Worm (Caenorhabditis elegans) whole organism, L2 larva: Measurements from ENCODE around the gene srv-28.

Experiments
- C34F6.9 ChIP-seq: fragments of 150-350 bp; optimal IDR thresholded peaks from 2 replicates; lab custom pipeline; 2014; ENCODE audit warnings: missing biosample characterization, missing genetic modification characterization
- F13H6.1 ChIP-seq: sonication (generic microtip); optimal IDR thresholded peaks from 2 replicates; lab custom pipeline; 2016; ENCODE audit warnings: missing genetic modification characterization, missing compliant biosample characterization
- R02D3.7 ChIP-seq: fragments of 150-350 bp; optimal IDR thresholded peaks from 2 replicates; lab custom pipeline; 2014; ENCODE audit warnings: missing biosample characterization, missing genetic modification characterization
- Y55F3AM.14 ChIP-seq: fragments of 200-800 bp; sonication (Bioruptor generic); optimal IDR thresholded peaks from 2 replicates; lab custom pipeline; 2018; ENCODE audit warnings: mild to moderate bottlenecking, missing genetic modification characterization, missing compliant biosample characterization
- ZK546.5 ChIP-seq: sonication (generic microtip); optimal IDR thresholded peaks from 2 replicates; lab custom pipeline; 2017; ENCODE audit warnings: missing biosample characterization, missing genetic modification characterization
- alr-1 ChIP-seq: fragments of 150-350 bp; optimal IDR thresholded peaks from 2 replicates; lab custom pipeline; 2014; ENCODE audit warnings: missing biosample characterization, missing genetic modification characterization
- aly-2 ChIP-seq: fragments of 150-350 bp; optimal IDR thresholded peaks from 2 replicates; lab custom pipeline; 2014; ENCODE audit warnings: missing biosample characterization, missing genetic modification characterization
- ama-1 ChIP-seq: fragments of 150-350 bp; optimal IDR thresholded peaks from 2 replicates; lab custom pipeline; 2018; ENCODE audit warnings: inconsistent platforms
- blmp-1 ChIP-seq: sonication (generic microtip); optimal IDR thresholded peaks from 2 replicates; lab custom pipeline; 2017; ENCODE audit warnings: missing genetic modification characterization, mild to moderate bottlenecking, missing compliant biosample characterization, antibody characterized with exemption, moderate library complexity; ENCODE audit not compliant: insufficient read depth
- crh-2 ChIP-seq: sonication (generic microtip); optimal IDR thresholded peaks from 2 replicates; lab custom pipeline; 2017; ENCODE audit warnings: missing biosample characterization, missing genetic modification characterization
- dmd-4 ChIP-seq: sonication (generic microtip); optimal IDR thresholded peaks from 2 replicates; lab custom pipeline; 2017; ENCODE audit warnings: missing biosample characterization, missing genetic modification characterization
- egl-27 ChIP-seq: sonication (generic microtip); optimal IDR thresholded peaks from 3 replicates; lab custom pipeline; 2017; ENCODE audit warnings: missing biosample characterization, missing genetic modification reagents, missing genetic modification characterization
- fos-1 ChIP-seq: fragments of 150-350 bp; optimal IDR thresholded peaks from 2 replicates; lab custom pipeline; 2014; ENCODE audit warnings: missing biosample characterization, missing genetic modification characterization
- gmeb-1 ChIP-seq: fragments of 150-350 bp; optimal IDR thresholded peaks from 2 replicates; lab custom pipeline; 2014; ENCODE audit warnings: missing biosample characterization, missing genetic modification characterization
- lin-11 ChIP-seq: fragments of 150-350 bp; sonication (generic microtip); optimal IDR thresholded peaks from 2 replicates; lab custom pipeline; 2014; ENCODE audit warnings: missing biosample characterization, missing genetic modification characterization, inconsistent platforms, mixed read lengths
- lin-13 ChIP-seq: fragments of 150-350 bp; optimal IDR thresholded peaks from 2 replicates; lab custom pipeline; 2014; ENCODE audit warnings: missing biosample characterization, missing genetic modification reagents, missing genetic modification characterization
- lsy-2 ChIP-seq, 2 experiments: fragments of 150-350 bp in 1 of 2; sonication (generic microtip) in 1 of 2; optimal IDR thresholded peaks; 2 replicates each; lab custom pipeline; 2014 to 2017; ENCODE audit warnings: missing biosample characterization in 2 of 2, missing genetic modification characterization in 2 of 2
- mbf-1 ChIP-seq: sonication (generic microtip); optimal IDR thresholded peaks from 2 replicates; lab custom pipeline; 2017; ENCODE audit warnings: missing biosample characterization, missing genetic modification characterization
- nhr-12 ChIP-seq: fragments of 150-350 bp; optimal IDR thresholded peaks from 2 replicates; lab custom pipeline; 2014; ENCODE audit warnings: missing biosample characterization, missing genetic modification characterization
- nhr-129 ChIP-seq: fragments of 150-350 bp; optimal IDR thresholded peaks from 2 replicates; lab custom pipeline; 2014; ENCODE audit warnings: missing biosample characterization, missing genetic modification characterization
- nhr-21 ChIP-seq: fragments of 150-350 bp; optimal IDR thresholded peaks from 2 replicates; lab custom pipeline; 2014; ENCODE audit warnings: missing biosample characterization, missing genetic modification characterization
- nhr-25 ChIP-seq: fragments of 150-350 bp; sonication (generic microtip); optimal IDR thresholded peaks from 3 replicates; lab custom pipeline; 2014; ENCODE audit warnings: missing biosample characterization, missing genetic modification characterization
- nhr-6 ChIP-seq: fragments of 150-350 bp; optimal IDR thresholded peaks from 2 replicates; lab custom pipeline; 2014; ENCODE audit warnings: missing biosample characterization, missing genetic modification characterization
- nhr-77 ChIP-seq: fragments of 150-350 bp; optimal IDR thresholded peaks from 2 replicates; lab custom pipeline; 2014; ENCODE audit warnings: missing biosample characterization, missing genetic modification characterization
- skn-1 ChIP-seq: sonication (generic microtip); optimal IDR thresholded peaks from 2 replicates; lab custom pipeline; 2017; ENCODE audit warnings: missing biosample characterization, missing genetic modification characterization
- sma-9 ChIP-seq, 2 experiments: fragments of 150-350 bp in 1 of 2; sonication (generic microtip) in 1 of 2; optimal IDR thresholded peaks; 2 replicates each; lab custom pipeline; 2014 to 2016; ENCODE audit warnings: missing genetic modification characterization in 2 of 2, mild to moderate bottlenecking in 1 of 2, missing biosample characterization in 1 of 2, missing compliant biosample characterization in 1 of 2, missing genetic modification reagents in 1 of 2, moderate library complexity in 1 of 2
- unc-39 ChIP-seq: fragments of 150-350 bp; optimal IDR thresholded peaks from 2 replicates; lab custom pipeline; 2014; ENCODE audit warnings: missing biosample characterization, missing genetic modification characterization
- unc-55 ChIP-seq: fragments of 150-350 bp; sonication (generic microtip); optimal IDR thresholded peaks from 3 replicates; lab custom pipeline; 2014; ENCODE audit warnings: missing biosample characterization, missing genetic modification reagents, missing genetic modification characterization
- ztf-1 ChIP-seq: fragments of 200-800 bp; sonication (Bioruptor generic); conservative IDR thresholded peaks from 2 replicates; pipeline ENCODE4 v1.3.6; 2022; ENCODE audit warnings: missing genetic modification characterization, missing compliant biosample characterization
- ztf-11 ChIP-seq: sonication (generic microtip); optimal IDR thresholded peaks from 2 replicates; lab custom pipeline; 2017; ENCODE audit warnings: missing biosample characterization, missing genetic modification characterization

Gene srv-28

DNA sequence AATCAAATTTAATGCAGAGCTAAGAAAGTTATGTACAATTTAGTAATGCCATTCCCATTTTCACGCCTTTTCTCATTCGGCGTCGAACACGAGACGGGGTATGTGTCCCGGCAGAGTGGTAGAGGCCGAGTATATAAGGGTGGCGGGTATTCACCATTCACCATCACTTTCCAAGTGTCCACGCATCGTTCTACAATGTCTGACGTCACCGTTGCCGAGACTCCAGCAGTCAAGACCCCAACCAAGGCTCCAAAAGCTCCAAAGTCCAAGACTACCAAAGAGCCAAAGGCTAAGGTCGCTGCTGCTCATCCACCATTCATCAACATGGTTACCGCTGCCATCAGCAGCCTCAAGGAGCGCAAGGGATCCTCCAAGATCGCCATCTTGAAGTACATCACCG, 30.9 kb upstream of the srv-28 start, which contains the start of gene hil-2:
Gene hil-2 (plus strand): TSS at position 160 of the 400 bp plus-strand sequence.
- TF ChIP-seq unc-55 (peak; percentile 21), skn-1 (tag; lab: Kevin White, UChicago) (no peak)

DNA sequence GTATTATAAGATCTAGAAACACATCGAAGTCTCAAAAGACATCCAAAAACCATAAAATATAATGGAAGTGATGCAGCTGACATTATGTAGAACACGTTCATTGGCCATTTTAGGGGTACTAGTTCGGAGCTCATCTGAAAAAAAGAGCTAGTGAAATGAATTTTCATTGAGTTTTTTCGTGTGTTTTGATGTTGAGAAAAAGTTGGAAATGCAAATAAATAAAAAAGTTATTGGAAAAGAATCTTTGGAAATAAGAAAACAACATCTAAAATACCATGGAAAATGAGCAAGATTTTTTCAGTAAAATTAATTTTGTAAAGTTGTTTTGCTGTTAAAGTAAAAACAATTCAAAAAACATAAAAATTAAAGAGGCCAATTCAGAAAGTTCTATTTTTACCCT, 27.6 kb upstream of the srv-28 start, which contains the start of gene srv-24:
Gene srv-24 (minus strand): TSS at position 101 of the 400 bp plus-strand sequence.
- no peak for TF ChIP-seq ztf-11 (tag; lab: Kevin White, UChicago)
- TF ChIP-seq, all 48 proteins: peak for 0

- TF ChIP-seq lin-13 (GFP tag; lab: Kevin White, UChicago), result no peak
- TF ChIP-seq lin-11, result no peak
- TF ChIP-seq nhr-129 (tag; lab: Kevin White, UChicago), result no peak
- TF ChIP-seq mbf-1 (tag; lab: Kevin White, UChicago), result no peak
- TF ChIP-seq sma-9 (GFP tag; optimal IDR thresholded peaks at IDR 0.05; lab: Kevin White, UChicago), result no peak
- TF ChIP-seq sma-9 (tag; optimal IDR thresholded peaks at IDR 0.05; lab: Kevin White, UChicago), result no peak
- TF ChIP-seq lsy-2 (tag; optimal IDR thresholded peaks at IDR 0.05; lab: Kevin White, UChicago), result no peak
- no peak for TF ChIP-seq gmeb-1 (tag; lab: Kevin White, UChicago)
- no peak for TF ChIP-seq nhr-6
- no peak for TF ChIP-seq egl-27 (tag; lab: Kevin White, UChicago)
- no peak for TF ChIP-seq alr-1 (tag; lab: Kevin White, UChicago)
Measured at ce11 chrIV:6284277-6284676, 21.1 kb upstream of the srv-28 start, which contains the start of gene ops-1. Gene ops-1, minus strand, starts transcription at chrIV:6284377.

DNA sequence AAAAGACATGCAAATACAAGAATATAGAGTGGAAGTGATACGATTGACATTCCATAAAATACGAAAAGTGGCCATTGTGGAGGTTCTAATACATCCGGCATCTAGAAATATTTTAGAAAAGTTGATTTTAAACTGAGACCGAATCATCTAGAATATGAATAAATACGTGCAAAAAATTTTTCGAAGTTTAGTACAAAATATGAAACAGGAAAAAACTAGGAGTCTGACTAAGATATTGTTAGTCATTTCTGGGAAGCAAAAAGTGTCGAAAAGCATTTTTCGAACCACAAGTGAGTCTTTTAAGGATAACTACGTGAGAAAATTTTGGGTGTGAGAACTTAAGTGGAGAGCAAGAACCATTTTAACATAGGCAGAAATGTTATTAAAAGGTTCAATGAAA, 19.0 kb upstream of the srv-28 start, which contains the start of gene srv-32:
Gene srv-32 (minus strand): TSS at position 101 of the 400 bp plus-strand sequence.
- TF ChIP-seq C34F6.9 (tag; lab: Kevin White, UChicago) (no peak), skn-1 (tag; lab: Kevin White, UChicago) (no peak), mbf-1 (tag; lab: Kevin White, UChicago) (no peak), R02D3.7 (tag; lab: Kevin White, UChicago) (no peak), nhr-12 (tag; lab: Kevin White, UChicago) (no peak), F13H6.1 (tag; lab: Kevin White, UChicago) (no peak), ztf-1 (GFP tag; lab: Robert Waterston, UW) (no peak), nhr-77 (no peak)

DNA sequence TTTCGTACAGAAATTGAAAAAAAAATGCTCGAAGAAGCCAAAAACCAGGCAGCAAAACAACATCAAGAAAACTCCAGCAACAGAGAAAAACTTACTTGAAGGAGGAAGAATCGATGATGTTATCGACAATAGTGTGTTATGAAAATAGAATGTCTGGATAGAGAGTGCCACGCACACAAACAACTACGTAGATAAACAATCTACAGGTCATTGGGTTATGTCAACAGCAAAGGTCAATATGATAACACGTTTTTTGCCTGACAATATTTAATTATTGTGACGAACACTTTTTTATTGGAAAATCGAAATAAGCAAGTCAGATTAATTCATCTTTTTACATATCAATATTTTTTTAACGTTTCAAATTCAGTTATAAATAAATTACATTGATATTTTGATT, 16.2 kb upstream of the srv-28 start, which contains the start of gene sams-5:
Gene sams-5 (minus strand): TSS at position 131 of the 400 bp plus-strand sequence.
- TF ChIP-seq gmeb-1 (tag; lab: Kevin White, UChicago) (no peak), unc-39 (tag; lab: Kevin White, UChicago) (no peak), Y55F3AM.14 (no peak), ZK546.5 (tag; lab: Kevin White, UChicago) (no peak), dmd-4 (tag; lab: Kevin White, UChicago) (no peak), nhr-21 (tag; lab: Kevin White, UChicago) (no peak), blmp-1 (tag; lab: Kevin White, UChicago) (no peak)

ce11 chrIV:6275671-6276209, 12.6 kb upstream of the srv-28 start, which contains the start of the genes aat-4 and T13A10.1:
Gene aat-4, minus strand, starts transcription at chrIV:6275721.
Gene T13A10.1, plus strand, starts transcription at chrIV:6276081.
- TF ChIP-seq egl-27 (tag; lab: Kevin White, UChicago) (no peak), gmeb-1 (tag; lab: Kevin White, UChicago) (peak; percentile 24), fos-1 (peak; percentile 94)

- TF ChIP-seq aly-2 (tag; lab: Kevin White, UChicago), result no peak
- no peak for TF ChIP-seq crh-2 (tag; lab: Kevin White, UChicago)
- TF ChIP-seq ama-1, result no peak
- no peak for TF ChIP-seq nhr-25 (tag; lab: Kevin White, UChicago)
Measured at ce11 chrIV:6271923-6272322, 8.8 kb upstream of the srv-28 start, which contains the start of gene srv-31. Gene srv-31, minus strand, starts transcription at chrIV:6272023.
